Worm (Caenorhabditis elegans) whole organism, L2 larva: ENCODE data around the gene cutl-12.
A peak's percentile ranks its signal among the peaks of the same experiment; 100 is the strongest.

Experiments used
- C34F6.9 ChIP-seq: fragments of 150-350 bp; optimal IDR thresholded peaks from 2 replicates; lab custom pipeline; 2014; ENCODE audit warnings: missing biosample characterization, missing genetic modification characterization
- R02D3.7 ChIP-seq: fragments of 150-350 bp; optimal IDR thresholded peaks from 2 replicates; lab custom pipeline; 2014; ENCODE audit warnings: missing biosample characterization, missing genetic modification characterization
- Y55F3AM.14 ChIP-seq: fragments of 200-800 bp; sonication (Bioruptor generic); optimal IDR thresholded peaks from 2 replicates; lab custom pipeline; 2018; ENCODE audit warnings: mild to moderate bottlenecking, missing genetic modification characterization, missing compliant biosample characterization
- ZK546.5 ChIP-seq: sonication (generic microtip); optimal IDR thresholded peaks from 2 replicates; lab custom pipeline; 2017; ENCODE audit warnings: missing biosample characterization, missing genetic modification characterization
- alr-1 ChIP-seq: fragments of 150-350 bp; optimal IDR thresholded peaks from 2 replicates; lab custom pipeline; 2014; ENCODE audit warnings: missing biosample characterization, missing genetic modification characterization
- aly-2 ChIP-seq: fragments of 150-350 bp; optimal IDR thresholded peaks from 2 replicates; lab custom pipeline; 2014; ENCODE audit warnings: missing biosample characterization, missing genetic modification characterization
- ama-1 ChIP-seq: fragments of 150-350 bp; optimal IDR thresholded peaks from 2 replicates; lab custom pipeline; 2018; ENCODE audit warnings: inconsistent platforms
- blmp-1 ChIP-seq: sonication (generic microtip); optimal IDR thresholded peaks from 2 replicates; lab custom pipeline; 2017; ENCODE audit warnings: missing genetic modification characterization, mild to moderate bottlenecking, missing compliant biosample characterization, antibody characterized with exemption, moderate library complexity; ENCODE audit not compliant: insufficient read depth
- ceh-16 ChIP-seq: fragments of 150-350 bp; optimal IDR thresholded peaks from 2 replicates; lab custom pipeline; 2014; ENCODE audit warnings: missing biosample characterization, missing genetic modification characterization
- ceh-82 ChIP-seq: fragments of 150-350 bp; optimal IDR thresholded peaks from 2 replicates; lab custom pipeline; 2014; ENCODE audit warnings: missing biosample characterization, missing genetic modification characterization
- crh-2 ChIP-seq: sonication (generic microtip); optimal IDR thresholded peaks from 2 replicates; lab custom pipeline; 2017; ENCODE audit warnings: missing biosample characterization, missing genetic modification characterization
- dmd-4 ChIP-seq: sonication (generic microtip); optimal IDR thresholded peaks from 2 replicates; lab custom pipeline; 2017; ENCODE audit warnings: missing biosample characterization, missing genetic modification characterization
- egl-27 ChIP-seq: sonication (generic microtip); optimal IDR thresholded peaks from 3 replicates; lab custom pipeline; 2017; ENCODE audit warnings: missing biosample characterization, missing genetic modification reagents, missing genetic modification characterization
- elt-1 ChIP-seq: fragments of 150-350 bp; optimal IDR thresholded peaks from 2 replicates; lab custom pipeline; 2014; ENCODE audit warnings: missing biosample characterization, missing genetic modification characterization
- elt-3 ChIP-seq: sonication (generic microtip); optimal IDR thresholded peaks from 2 replicates; lab custom pipeline; 2017; ENCODE audit warnings: missing biosample characterization, missing genetic modification characterization
- fos-1 ChIP-seq: fragments of 150-350 bp; optimal IDR thresholded peaks from 2 replicates; lab custom pipeline; 2014; ENCODE audit warnings: missing biosample characterization, missing genetic modification characterization
- gmeb-1 ChIP-seq: fragments of 150-350 bp; optimal IDR thresholded peaks from 2 replicates; lab custom pipeline; 2014; ENCODE audit warnings: missing biosample characterization, missing genetic modification characterization
- lin-11 ChIP-seq: fragments of 150-350 bp; sonication (generic microtip); optimal IDR thresholded peaks from 2 replicates; lab custom pipeline; 2014; ENCODE audit warnings: missing biosample characterization, missing genetic modification characterization, inconsistent platforms, mixed read lengths
- lin-13 ChIP-seq: fragments of 150-350 bp; optimal IDR thresholded peaks from 2 replicates; lab custom pipeline; 2014; ENCODE audit warnings: missing biosample characterization, missing genetic modification reagents, missing genetic modification characterization
- lsy-2 ChIP-seq, 2 experiments: fragments of 150-350 bp in 1 of 2; sonication (generic microtip) in 1 of 2; optimal IDR thresholded peaks; 2 replicates each; lab custom pipeline; 2014 to 2017; ENCODE audit warnings: missing biosample characterization in 2 of 2, missing genetic modification characterization in 2 of 2
- mab-5 ChIP-seq: fragments of 150-350 bp; optimal IDR thresholded peaks from 2 replicates; lab custom pipeline; 2014; ENCODE audit warnings: missing biosample characterization, missing genetic modification characterization
- mdl-1 ChIP-seq, 2 experiments: fragments of 150-350 bp in 1 of 2; sonication (generic microtip) in 1 of 2; optimal IDR thresholded peaks; 2 replicates each; lab custom pipeline; 2017; ENCODE audit warnings: missing biosample characterization in 2 of 2, missing genetic modification characterization in 2 of 2
- nhr-10 ChIP-seq: sonication (generic microtip); optimal IDR thresholded peaks from 2 replicates; lab custom pipeline; 2017; ENCODE audit warnings: missing biosample characterization, missing genetic modification characterization
- nhr-11 ChIP-seq: fragments of 150-350 bp; optimal IDR thresholded peaks from 2 replicates; lab custom pipeline; 2014; ENCODE audit warnings: missing biosample characterization, missing genetic modification characterization
- nhr-12 ChIP-seq: fragments of 150-350 bp; optimal IDR thresholded peaks from 2 replicates; lab custom pipeline; 2014; ENCODE audit warnings: missing biosample characterization, missing genetic modification characterization
- nhr-21 ChIP-seq: fragments of 150-350 bp; optimal IDR thresholded peaks from 2 replicates; lab custom pipeline; 2014; ENCODE audit warnings: missing biosample characterization, missing genetic modification characterization
- nhr-23 ChIP-seq: fragments of 150-350 bp; optimal IDR thresholded peaks from 2 replicates; lab custom pipeline; 2014; ENCODE audit warnings: missing biosample characterization, missing genetic modification reagents, missing genetic modification characterization
- nhr-237 ChIP-seq: fragments of 150-350 bp; optimal IDR thresholded peaks from 2 replicates; lab custom pipeline; 2014; ENCODE audit warnings: missing biosample characterization, missing genetic modification characterization
- nhr-25 ChIP-seq: fragments of 150-350 bp; sonication (generic microtip); optimal IDR thresholded peaks from 3 replicates; lab custom pipeline; 2014; ENCODE audit warnings: missing biosample characterization, missing genetic modification characterization
- nhr-6 ChIP-seq: fragments of 150-350 bp; optimal IDR thresholded peaks from 2 replicates; lab custom pipeline; 2014; ENCODE audit warnings: missing biosample characterization, missing genetic modification characterization
- nhr-77 ChIP-seq: fragments of 150-350 bp; optimal IDR thresholded peaks from 2 replicates; lab custom pipeline; 2014; ENCODE audit warnings: missing biosample characterization, missing genetic modification characterization
- peb-1 ChIP-seq: fragments of 150-350 bp; optimal IDR thresholded peaks from 2 replicates; lab custom pipeline; 2014; ENCODE audit warnings: missing biosample characterization, missing genetic modification characterization
- sem-4 ChIP-seq: fragments of 150-350 bp; optimal IDR thresholded peaks from 2 replicates; lab custom pipeline; 2014; ENCODE audit warnings: missing biosample characterization, missing genetic modification reagents, missing genetic modification characterization
- skn-1 ChIP-seq: sonication (generic microtip); optimal IDR thresholded peaks from 2 replicates; lab custom pipeline; 2017; ENCODE audit warnings: missing biosample characterization, missing genetic modification characterization
- sma-3 ChIP-seq: sonication (generic microtip); optimal IDR thresholded peaks from 2 replicates; lab custom pipeline; 2016; ENCODE audit warnings: missing genetic modification reagents, missing genetic modification characterization, missing compliant biosample characterization
- sma-9 ChIP-seq, 2 experiments: fragments of 150-350 bp in 1 of 2; sonication (generic microtip) in 1 of 2; optimal IDR thresholded peaks; 2 replicates each; lab custom pipeline; 2014 to 2016; ENCODE audit warnings: missing genetic modification characterization in 2 of 2, mild to moderate bottlenecking in 1 of 2, missing biosample characterization in 1 of 2, missing compliant biosample characterization in 1 of 2, missing genetic modification reagents in 1 of 2, moderate library complexity in 1 of 2
- snpc-4 ChIP-seq: fragments of 150-350 bp; optimal IDR thresholded peaks from 2 replicates; lab custom pipeline; 2014; ENCODE audit warnings: missing biosample characterization, missing genetic modification characterization
- unc-39 ChIP-seq: fragments of 150-350 bp; optimal IDR thresholded peaks from 2 replicates; lab custom pipeline; 2014; ENCODE audit warnings: missing biosample characterization, missing genetic modification characterization
- unc-55 ChIP-seq: fragments of 150-350 bp; sonication (generic microtip); optimal IDR thresholded peaks from 3 replicates; lab custom pipeline; 2014; ENCODE audit warnings: missing biosample characterization, missing genetic modification reagents, missing genetic modification characterization
- unc-62 ChIP-seq: fragments of 150-350 bp; optimal IDR thresholded peaks from 2 replicates; lab custom pipeline; 2014; ENCODE audit warnings: missing biosample characterization, missing genetic modification reagents, missing genetic modification characterization
- zag-1 ChIP-seq: fragments of 150-350 bp; optimal IDR thresholded peaks from 2 replicates; lab custom pipeline; 2014; ENCODE audit warnings: missing biosample characterization, missing genetic modification characterization
- ztf-1 ChIP-seq: fragments of 200-800 bp; sonication (Bioruptor generic); conservative IDR thresholded peaks from 2 replicates; pipeline ENCODE4 v1.3.6; 2022; ENCODE audit warnings: missing genetic modification characterization, missing compliant biosample characterization
- ztf-11 ChIP-seq: sonication (generic microtip); optimal IDR thresholded peaks from 2 replicates; lab custom pipeline; 2017; ENCODE audit warnings: missing biosample characterization, missing genetic modification characterization

The cutl-12 gene

ce11 chrII:8585036-8585627 lies 49.2 kb downstream of the cutl-12 start, which contains the start of gene F54C9.11 (continued):
- TF ChIP-seq zag-1 (tag; lab: Kevin White, UChicago) (peak; percentile 15), nhr-10 (tag; lab: Kevin White, UChicago) (no peak), ama-1 (no peak), sem-4 (tag; lab: Kevin White, UChicago) (peak; percentile 68), lsy-2 (tag; optimal IDR thresholded peaks at IDR 0.05; lab: Kevin White, UChicago) (peak in 1 of 2 experiments; percentile 57), ztf-1 (GFP tag; lab: Robert Waterston, UW) (no peak), ceh-82 (tag; lab: Kevin White, UChicago) (no peak), nhr-21 (no peak), mdl-1 (tag; optimal IDR thresholded peaks at IDR 0.05; lab: Kevin White, UChicago) (no peak), lin-13 (GFP tag; lab: Kevin White, UChicago) (peak; percentile 24), fos-1 (tag; lab: Kevin White, UChicago) (no peak), Y55F3AM.14 (GFP tag; lab: Kevin White, UChicago) (no peak), nhr-6 (tag; lab: Kevin White, UChicago) (no peak), unc-55 (GFP tag; lab: Kevin White, UChicago) (peak; percentile 90), nhr-25 (no peak), ZK546.5 (tag; lab: Kevin White, UChicago) (no peak), sma-9 (GFP tag; optimal IDR thresholded peaks at IDR 0.05; lab: Kevin White, UChicago) (peak; percentile 41), sma-9 (tag; optimal IDR thresholded peaks at IDR 0.05; lab: Kevin White, UChicago) (no peak), snpc-4 (tag; lab: Kevin White, UChicago) (no peak), ceh-16 (tag; lab: Kevin White, UChicago) (no peak), dmd-4 (tag; lab: Kevin White, UChicago) (no peak), aly-2 (no peak), C34F6.9 (tag; lab: Kevin White, UChicago) (peak; percentile 73), unc-62 (no peak), alr-1 (no peak), crh-2 (peak; percentile 34), skn-1 (tag; lab: Kevin White, UChicago) (no peak), mab-5 (tag; lab: Kevin White, UChicago) (no peak), nhr-23 (tag; lab: Kevin White, UChicago) (no peak), ztf-11 (tag; lab: Kevin White, UChicago) (no peak)

- TF ChIP-seq sem-4 (tag; lab: Kevin White, UChicago) = no peak
- no peak for TF ChIP-seq R02D3.7
- no peak for TF ChIP-seq blmp-1
- no peak for TF ChIP-seq nhr-10 (tag; lab: Kevin White, UChicago)
- TF ChIP-seq mab-5 (tag; lab: Kevin White, UChicago) = no peak
- TF ChIP-seq ZK546.5 (tag; lab: Kevin White, UChicago) = no peak
- TF ChIP-seq unc-39 (tag; lab: Kevin White, UChicago) = no peak
- TF ChIP-seq gmeb-1 (tag; lab: Kevin White, UChicago) = no peak
- no peak for TF ChIP-seq fos-1 (tag; lab: Kevin White, UChicago)
- no peak for TF ChIP-seq ceh-82 (tag; lab: Kevin White, UChicago)
- no peak for TF ChIP-seq zag-1 (tag; lab: Kevin White, UChicago)
- TF ChIP-seq elt-3 (tag; lab: Kevin White, UChicago) = no peak
- TF ChIP-seq nhr-77 (tag; lab: Kevin White, UChicago) = no peak
- no peak for TF ChIP-seq lin-11 (tag; lab: Kevin White, UChicago)
- no peak for TF ChIP-seq nhr-6 (tag; lab: Kevin White, UChicago)
- TF ChIP-seq nhr-11 (tag; lab: Kevin White, UChicago) = no peak
- TF ChIP-seq nhr-237 (tag; lab: Kevin White, UChicago) = no peak
- TF ChIP-seq crh-2 = no peak
- no peak for TF ChIP-seq sma-3
- no peak for TF ChIP-seq elt-1
- TF ChIP-seq, all 48 proteins: peak for 0
Observed at ce11 chrII:8583035-8583434, 51.3 kb downstream of the cutl-12 start.

ce11 chrII:8581700-8582099 lies 52.6 kb downstream of the cutl-12 start, which contains the start of gene arl-1:
arl-1 (plus strand) TSS chrII:8582000.
- no peak for TF ChIP-seq nhr-21
- TF ChIP-seq lsy-2 (tag; optimal IDR thresholded peaks at IDR 0.05; lab: Kevin White, UChicago) = no peak
- TF ChIP-seq sma-9 (GFP tag; optimal IDR thresholded peaks at IDR 0.05; lab: Kevin White, UChicago) = no peak
- TF ChIP-seq sma-9 (tag; optimal IDR thresholded peaks at IDR 0.05; lab: Kevin White, UChicago) = no peak
- TF ChIP-seq snpc-4 (tag; lab: Kevin White, UChicago) = no peak
- no peak for TF ChIP-seq peb-1
- TF ChIP-seq nhr-12 (tag; lab: Kevin White, UChicago) = no peak
- no peak for TF ChIP-seq egl-27 (tag; lab: Kevin White, UChicago)
- no peak for TF ChIP-seq skn-1 (tag; lab: Kevin White, UChicago)
- TF ChIP-seq ztf-1 (GFP tag; lab: Robert Waterston, UW) = no peak
